Worm (Caenorhabditis elegans) whole organism, L1 larva: ENCODE data around the gene srh-88.

Experiments used
- ceh-8 ChIP-seq: fragments of 200-800 bp; sonication (Bioruptor generic); optimal IDR thresholded peaks from 2 replicates; lab custom pipeline; 2018; ENCODE audit warnings: mild to moderate bottlenecking, missing genetic modification characterization, moderate library complexity, missing compliant biosample characterization
- elt-2 ChIP-seq: sonication (generic microtip); optimal IDR thresholded peaks from 2 replicates; lab custom pipeline; 2016; ENCODE audit warnings: missing genetic modification characterization, mild to moderate bottlenecking, inconsistent platforms, missing compliant biosample characterization, missing genetic modification reagents
- fkh-4 ChIP-seq: sonication (generic microtip); optimal IDR thresholded peaks from 2 replicates; lab custom pipeline; 2016; ENCODE audit warnings: missing compliant biosample characterization, missing genetic modification characterization, borderline replicate concordance
- mdl-1 ChIP-seq, 2 experiments: fragments of 150-350 bp; optimal IDR thresholded peaks; 2 replicates each; lab custom pipeline; 2014 to 2017; ENCODE audit warnings: missing biosample characterization in 2 of 2, missing genetic modification characterization in 2 of 2, inconsistent platforms in 1 of 2
- mep-1 ChIP-seq: fragments of 150-350 bp; optimal IDR thresholded peaks from 2 replicates; lab custom pipeline; 2014; ENCODE audit warnings: missing biosample characterization, missing genetic modification characterization
- nhr-11 ChIP-seq: fragments of 150-350 bp; optimal IDR thresholded peaks from 2 replicates; lab custom pipeline; 2014; ENCODE audit warnings: missing biosample characterization, missing genetic modification characterization
- nhr-47 ChIP-seq: sonication (generic microtip); optimal IDR thresholded peaks from 2 replicates; lab custom pipeline; 2016; ENCODE audit warnings: mild to moderate bottlenecking, missing genetic modification characterization, moderate library complexity, missing compliant biosample characterization
- nhr-90 ChIP-seq: sonication (generic microtip); optimal IDR thresholded peaks from 2 replicates; lab custom pipeline; 2016; ENCODE audit warnings: mild to moderate bottlenecking, missing genetic modification characterization, missing compliant biosample characterization; ENCODE audit not compliant: poor library complexity
- pqm-1 ChIP-seq: sonication (generic microtip); optimal IDR thresholded peaks from 3 replicates; lab custom pipeline; 2017; ENCODE audit warnings: missing biosample characterization, missing genetic modification characterization
- skn-1 ChIP-seq: fragments of 150-350 bp; optimal IDR thresholded peaks from 2 replicates; lab custom pipeline; 2014; ENCODE audit warnings: missing biosample characterization, missing genetic modification characterization
- snpc-4 ChIP-seq: fragments of 150-350 bp; optimal IDR thresholded peaks from 2 replicates; lab custom pipeline; 2014; ENCODE audit warnings: missing biosample characterization, missing genetic modification characterization
- unc-62 ChIP-seq: fragments of 150-350 bp; optimal IDR thresholded peaks from 2 replicates; lab custom pipeline; 2014; ENCODE audit warnings: missing biosample characterization, missing genetic modification reagents, missing genetic modification characterization
- zip-4 ChIP-seq: fragments of 200-800 bp; sonication (Bioruptor generic); optimal IDR thresholded peaks from 2 replicates; lab custom pipeline; 2018; ENCODE audit warnings: mild to moderate bottlenecking, missing genetic modification characterization, moderate library complexity, missing compliant biosample characterization

- TF ChIP-seq zip-4 (GFP tag; lab: Kevin White, UChicago) (no peak), ceh-8 (GFP tag; lab: Kevin White, UChicago) (no peak), mep-1 (tag; lab: Kevin White, UChicago) (no peak), skn-1 (tag; lab: Kevin White, UChicago) (no peak), pqm-1 (tag; lab: Kevin White, UChicago) (no peak), nhr-11 (no peak), snpc-4 (no peak), unc-62 (no peak), elt-2 (no peak), mdl-1 (tag; optimal IDR thresholded peaks at IDR 0.05; lab: Kevin White, UChicago) (no peak), nhr-47 (tag; lab: Kevin White, UChicago) (no peak), fkh-4 (no peak), nhr-90 (tag; lab: Kevin White, UChicago) (no peak)
Measured at ce11 chrV:2922594-2922993, 42.1 kb downstream of the srh-88 start, which contains the start of gene srh-38.
